Worm (Caenorhabditis elegans) whole organism, L4/young adult: ENCODE measurements around the gene ceh-100.

Source experiments
- W03F9.2 ChIP-seq: fragments of 150-350 bp; optimal IDR thresholded peaks from 2 replicates; lab custom pipeline; 2014; ENCODE audit warnings: missing biosample characterization, missing genetic modification characterization
- dao-5 ChIP-seq: sonication (generic microtip); optimal IDR thresholded peaks from 2 replicates; lab custom pipeline; 2016; ENCODE audit warnings: missing genotype, missing genetic modification characterization, moderate library complexity, missing compliant biosample characterization
- him-1 ChIP-seq: sonication (generic microtip); optimal IDR thresholded peaks from 2 replicates; lab custom pipeline; 2016; ENCODE audit warnings: missing genotype, missing genetic modification reagents, missing genetic modification characterization, missing compliant biosample characterization

DNA sequence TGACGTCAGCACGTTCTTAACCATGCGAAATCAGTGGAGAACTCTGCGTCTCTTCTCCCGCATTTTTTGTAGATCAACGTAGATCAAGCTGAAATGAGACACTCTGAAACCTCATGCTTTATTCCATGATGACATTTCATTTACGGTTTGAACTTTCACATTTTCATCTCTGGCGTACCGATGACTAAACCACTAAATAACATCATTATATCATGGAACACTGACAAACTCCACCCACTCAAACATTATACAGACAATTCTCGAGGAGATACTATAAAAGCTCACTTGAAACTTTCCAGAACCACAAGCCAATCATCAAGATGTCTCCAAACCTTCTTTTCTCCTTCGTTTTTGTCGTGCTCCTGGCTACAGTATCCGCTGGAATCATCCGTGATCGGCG is 23.4 kb upstream of the ceh-100 start, which contains the start of gene nspe-7:
- TF ChIP-seq dao-5 (tag; lab: Kevin White, UChicago), result no peak
- TF ChIP-seq him-1, result no peak
- TF ChIP-seq W03F9.2, result no peak
